Fruit fly (Drosophila melanogaster) S2 (cell line): ENCODE measurements around the gene CG7492.

Source experiments
- CG8478 ChIP-seq: fragments of >200 bp; optimal IDR thresholded peaks from 2 replicates; lab custom pipeline; 2018
- CTCF ChIP-seq, 2 experiments: fragments of >200 bp; optimal IDR thresholded peaks; 2 replicates each; lab custom pipeline; 2018

DNA sequence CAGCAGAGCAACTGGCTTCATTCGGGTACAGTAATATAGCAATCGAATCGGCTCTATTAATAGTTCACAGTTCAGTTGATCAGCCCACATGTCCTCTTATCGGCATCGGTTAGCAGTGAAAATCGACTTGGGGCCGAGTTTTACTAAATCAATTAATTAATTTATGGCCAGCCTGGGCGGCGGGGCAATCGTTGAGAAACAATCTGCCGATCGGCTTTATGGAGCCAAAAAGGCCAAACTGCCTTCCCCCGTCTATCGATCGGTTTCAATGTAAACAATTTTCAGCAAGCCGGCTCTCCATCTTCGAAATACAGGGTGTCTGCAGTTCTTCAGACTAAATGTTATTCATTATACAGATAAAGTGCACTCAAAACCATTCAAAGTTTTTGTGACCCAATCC, 20.9 kb downstream of the CG7492 start:
- TF ChIP-seq CG8478 (lab: Kevin White, UChicago) (no peak), CTCF (optimal IDR thresholded peaks at IDR 0.05; lab: Kevin White, UChicago) (no peak)
